Fruit fly (Drosophila melanogaster) whole organism, embryonic: ENCODE results near the gene grsm.

Source experiments
- B-H2 ChIP-seq: fragments of 200-800 bp; sonication (Bioruptor generic); optimal IDR thresholded peaks from 2 replicates; lab custom pipeline; 2018; ENCODE audit warnings: missing biosample characterization, mild to moderate bottlenecking, missing genetic modification characterization
- BtbVII ChIP-seq: fragments of 200-800 bp; sonication (Bioruptor generic); optimal IDR thresholded peaks from 3 replicates; lab custom pipeline; 2017; ENCODE audit warnings: missing biosample characterization, mild to moderate bottlenecking, missing genetic modification characterization
- CG10959 ChIP-seq: fragments of 200-800 bp; sonication (Bioruptor generic); IDR thresholded peaks from 2 replicates; pipeline ENCODE4 v1.3.6; 2022; ENCODE audit warnings: missing biosample characterization, missing genetic modification characterization
- CG11723 ChIP-seq: fragments of 200-800 bp; sonication (Bioruptor generic); optimal IDR thresholded peaks from 2 replicates; lab custom pipeline; 2017; ENCODE audit warnings: missing biosample characterization, mild to moderate bottlenecking, missing genetic modification characterization
- CG12299 ChIP-seq: fragments of 200-800 bp; sonication (Bioruptor generic); optimal IDR thresholded peaks from 2 replicates; lab custom pipeline; 2018; ENCODE audit warnings: missing biosample characterization, mild to moderate bottlenecking, missing genetic modification characterization
- CG1233 ChIP-seq: fragments of 200-800 bp; sonication (Bioruptor generic); optimal IDR thresholded peaks from 4 replicates; lab custom pipeline; 2018; ENCODE audit warnings: missing biosample characterization, mild to moderate bottlenecking, missing genetic modification characterization
- CG13296 ChIP-seq: fragments of 200-800 bp; sonication (Bioruptor generic); optimal IDR thresholded peaks from 3 replicates; lab custom pipeline; 2018; ENCODE audit warnings: missing biosample characterization, mild to moderate bottlenecking, missing genetic modification characterization
- CG14860 ChIP-seq: fragments of 200-800 bp; sonication (Bioruptor generic); IDR thresholded peaks from 3 replicates; pipeline ENCODE4 v1.3.6; 2022; ENCODE audit warnings: missing biosample characterization, missing genetic modification characterization; ENCODE audit not compliant: partially characterized antibody
- CG17829 ChIP-seq: fragments of 200-800 bp; optimal IDR thresholded peaks from 2 replicates; lab custom pipeline; 2019; ENCODE audit warnings: missing biosample characterization, mild to moderate bottlenecking, missing genetic modification characterization, moderate library complexity
- CG32772 ChIP-seq: fragments of 200-800 bp; sonication (Bioruptor generic); IDR thresholded peaks from 2 replicates; pipeline ENCODE4 v1.3.6; 2022; ENCODE audit warnings: missing biosample characterization, missing genetic modification characterization
- CG3281 ChIP-seq: fragments of 200-800 bp; sonication (Bioruptor generic); optimal IDR thresholded peaks from 3 replicates; lab custom pipeline; 2017; ENCODE audit warnings: missing biosample characterization, mild to moderate bottlenecking, missing genetic modification characterization
- CG34224 ChIP-seq: fragments of 200-800 bp; sonication (Bioruptor generic); IDR thresholded peaks from 3 replicates; pipeline ENCODE4 v1.3.6; 2022; ENCODE audit warnings: missing biosample characterization, missing genetic modification characterization; ENCODE audit not compliant: partially characterized antibody
- CG4854 ChIP-seq: fragments of 200-800 bp; sonication (Bioruptor generic); optimal IDR thresholded peaks from 2 replicates; lab custom pipeline; 2016; ENCODE audit warnings: missing biosample characterization, missing genetic modification characterization, inconsistent platforms
- CG7271 ChIP-seq: fragments of 200-800 bp; sonication (Bioruptor generic); optimal IDR thresholded peaks from 2 replicates; lab custom pipeline; 2018; ENCODE audit warnings: missing biosample characterization, mild to moderate bottlenecking, missing genetic modification characterization, moderate library complexity
- CG7372 ChIP-seq: fragments of 200-800 bp; sonication (Bioruptor generic); IDR thresholded peaks from 2 replicates; pipeline ENCODE4 v1.3.6; 2022; ENCODE audit warnings: missing biosample characterization, missing genetic modification characterization
- CG8478 ChIP-seq: fragments of >200 bp; optimal IDR thresholded peaks from 2 replicates; lab custom pipeline; 2018
- CTCF ChIP-seq: fragments of 200-800 bp; sonication (Bioruptor generic); optimal IDR thresholded peaks from 2 replicates; lab custom pipeline; 2017; ENCODE audit warnings: missing biosample characterization, mild to moderate bottlenecking, missing genetic modification characterization, moderate library complexity
- Camta ChIP-seq: fragments of 200-800 bp; sonication (Bioruptor generic); optimal IDR thresholded peaks from 2 replicates; lab custom pipeline; 2016; ENCODE audit warnings: missing biosample characterization, missing genetic modification characterization
- Dfd ChIP-seq, 2 experiments: fragments of >200 bp; optimal IDR thresholded peaks; 2 replicates each; lab custom pipeline; 2017; ENCODE audit warnings: missing biosample characterization in 2 of 2, missing genetic modification characterization in 2 of 2
- Eip74EF ChIP-seq, 2 experiments: fragments of 200-800 bp in 1 of 2; fragments of >200 bp in 1 of 2; sonication (Bioruptor generic) in 1 of 2; optimal IDR thresholded peaks; 2 replicates each; lab custom pipeline; 2017 to 2019; ENCODE audit warnings: missing biosample characterization in 2 of 2, missing genetic modification characterization in 2 of 2, mild to moderate bottlenecking in 1 of 2, moderate library complexity in 1 of 2
- H15 ChIP-seq: fragments of 200-800 bp; sonication (Bioruptor generic); IDR thresholded peaks from 3 replicates; pipeline ENCODE4 v1.3.6; 2022; ENCODE audit warnings: missing biosample characterization, missing genetic modification characterization
- HLHmδ ChIP-seq: fragments of 200-800 bp; sonication (Bioruptor generic); optimal IDR thresholded peaks from 2 replicates; lab custom pipeline; 2018; ENCODE audit warnings: missing biosample characterization, mild to moderate bottlenecking, missing genetic modification characterization, moderate library complexity
- HmgZ ChIP-seq: fragments of 200-800 bp; sonication (Bioruptor generic); optimal IDR thresholded peaks from 2 replicates; lab custom pipeline; 2018; ENCODE audit warnings: missing biosample characterization, mild to moderate bottlenecking, missing genetic modification characterization
- MESR4 ChIP-seq: fragments of 200-800 bp; sonication (Bioruptor generic); optimal IDR thresholded peaks from 2 replicates; lab custom pipeline; 2018; ENCODE audit warnings: missing biosample characterization, mild to moderate bottlenecking, missing genetic modification characterization, moderate library complexity
- Mad ChIP-seq: fragments of 200-800 bp; sonication (Bioruptor generic); optimal IDR thresholded peaks from 2 replicates; lab custom pipeline; 2016; ENCODE audit warnings: missing biosample characterization, missing genetic modification characterization
- NFAT ChIP-seq: fragments of 200-800 bp; sonication (Bioruptor generic); IDR thresholded peaks from 2 replicates; pipeline ENCODE4 v1.3.6; 2022; ENCODE audit warnings: missing biosample characterization, missing genetic modification characterization
- Pdp1 ChIP-seq, 2 experiments: fragments of 200-800 bp; sonication (Bioruptor generic); optimal IDR thresholded peaks; 3 replicates each; lab custom pipeline; 2016; ENCODE audit warnings: missing biosample characterization in 2 of 2, missing genetic modification characterization in 2 of 2, mild to moderate bottlenecking in 1 of 2, moderate library complexity in 1 of 2
- Sry-β ChIP-seq: fragments of 200-800 bp; sonication (Bioruptor generic); optimal IDR thresholded peaks from 2 replicates; lab custom pipeline; 2018; ENCODE audit warnings: missing biosample characterization, mild to moderate bottlenecking, missing genetic modification characterization, moderate library complexity
- Ssrp ChIP-seq: fragments of 200-800 bp; sonication (Bioruptor generic); optimal IDR thresholded peaks from 2 replicates; lab custom pipeline; 2018; ENCODE audit warnings: missing biosample characterization, mild to moderate bottlenecking, missing genetic modification characterization, moderate library complexity
- chn ChIP-seq: fragments of 200-800 bp; sonication (Bioruptor generic); optimal IDR thresholded peaks from 2 replicates; lab custom pipeline; 2016; ENCODE audit warnings: missing biosample characterization, missing genetic modification characterization
- ci ChIP-seq: fragments of 200-800 bp; sonication (Bioruptor generic); IDR thresholded peaks from 3 replicates; pipeline ENCODE4 v1.3.6; 2022; ENCODE audit warnings: missing biosample characterization, missing genetic modification characterization
- corto ChIP-seq: fragments of 200-800 bp; sonication (Bioruptor generic); optimal IDR thresholded peaks from 2 replicates; lab custom pipeline; 2016; ENCODE audit warnings: missing biosample characterization, mild to moderate bottlenecking, missing genetic modification characterization, moderate library complexity
- croc ChIP-seq: fragments of 200-800 bp; sonication (Bioruptor generic); conservative IDR thresholded peaks from 3 replicates; pipeline ENCODE4 v1.3.6; 2022; ENCODE audit warnings: missing biosample characterization, missing genetic modification characterization
- dmrt11E ChIP-seq: fragments of 200-800 bp; sonication (Bioruptor generic); optimal IDR thresholded peaks from 3 replicates; lab custom pipeline; 2018; ENCODE audit warnings: missing biosample characterization, mild to moderate bottlenecking, missing genetic modification characterization, moderate library complexity
- dpn ChIP-seq, 2 experiments: fragments of 200-800 bp; sonication (Bioruptor generic); optimal IDR thresholded peaks; 3 replicates each; lab custom pipeline; 2016; ENCODE audit warnings: missing biosample characterization in 2 of 2, missing genetic modification characterization in 2 of 2
- ems ChIP-seq: fragments of 200-800 bp; sonication (Bioruptor generic); optimal IDR thresholded peaks from 3 replicates; lab custom pipeline; 2016; ENCODE audit warnings: missing biosample characterization, missing genetic modification characterization
- fd64A ChIP-seq: fragments of 200-800 bp; sonication (Bioruptor generic); optimal IDR thresholded peaks from 3 replicates; lab custom pipeline; 2018; ENCODE audit warnings: missing biosample characterization, mild to moderate bottlenecking, missing genetic modification characterization
- knrl ChIP-seq: fragments of 200-800 bp; sonication (Bioruptor generic); IDR thresholded peaks from 3 replicates; pipeline ENCODE4 v1.3.6; 2022; ENCODE audit warnings: missing biosample characterization, missing genetic modification characterization; ENCODE audit not compliant: partially characterized antibody
- nmo ChIP-seq: fragments of 200-800 bp; sonication (Bioruptor generic); optimal IDR thresholded peaks from 2 replicates; lab custom pipeline; 2018; ENCODE audit warnings: missing biosample characterization, mild to moderate bottlenecking, missing genetic modification characterization, moderate library complexity
- phol ChIP-seq: fragments of 200-800 bp; sonication (Bioruptor generic); optimal IDR thresholded peaks from 3 replicates; lab custom pipeline; 2018; ENCODE audit warnings: missing biosample characterization, mild to moderate bottlenecking, missing genetic modification characterization, moderate library complexity
- pita ChIP-seq: fragments of 200-800 bp; sonication (Bioruptor generic); optimal IDR thresholded peaks from 2 replicates; lab custom pipeline; 2017; ENCODE audit warnings: missing biosample characterization, mild to moderate bottlenecking, missing genetic modification characterization
- sd ChIP-seq: fragments of 200-800 bp; sonication (Bioruptor generic); optimal IDR thresholded peaks from 3 replicates; lab custom pipeline; 2018; ENCODE audit warnings: missing biosample characterization, mild to moderate bottlenecking, missing genetic modification characterization, moderate library complexity
- sisA ChIP-seq: fragments of 200-800 bp; sonication (Bioruptor generic); IDR thresholded peaks from 2 replicates; pipeline ENCODE4 v1.3.6; 2022; ENCODE audit warnings: missing biosample characterization, missing genetic modification characterization
- slp2 ChIP-seq: fragments of 200-800 bp; sonication (Bioruptor generic); optimal IDR thresholded peaks from 2 replicates; lab custom pipeline; 2016; ENCODE audit warnings: missing biosample characterization, missing genetic modification characterization
- so ChIP-seq: fragments of 200-800 bp; sonication (Bioruptor generic); IDR thresholded peaks from 3 replicates; pipeline ENCODE4 v1.3.6; 2022; ENCODE audit warnings: missing biosample characterization, missing genetic modification characterization
- sqz ChIP-seq: fragments of 200-800 bp; sonication (Bioruptor generic); optimal IDR thresholded peaks from 3 replicates; lab custom pipeline; 2018; ENCODE audit warnings: missing biosample characterization, mild to moderate bottlenecking, missing genetic modification characterization
- tll ChIP-seq, 2 experiments: fragments of 200-800 bp in 1 of 2; fragments of >200 bp in 1 of 2; sonication (Bioruptor generic) in 1 of 2; optimal IDR thresholded peaks; 2 replicates each; lab custom pipeline; 2017 to 2019; ENCODE audit warnings: missing biosample characterization in 2 of 2, missing genetic modification characterization in 2 of 2, mild to moderate bottlenecking in 1 of 2, moderate library complexity in 1 of 2
- wor ChIP-seq: fragments of 200-800 bp; sonication (Bioruptor generic); IDR thresholded peaks from 2 replicates; pipeline ENCODE4 v1.3.6; 2022; ENCODE audit warnings: missing biosample characterization, missing genetic modification characterization

grsm gene

DNA sequence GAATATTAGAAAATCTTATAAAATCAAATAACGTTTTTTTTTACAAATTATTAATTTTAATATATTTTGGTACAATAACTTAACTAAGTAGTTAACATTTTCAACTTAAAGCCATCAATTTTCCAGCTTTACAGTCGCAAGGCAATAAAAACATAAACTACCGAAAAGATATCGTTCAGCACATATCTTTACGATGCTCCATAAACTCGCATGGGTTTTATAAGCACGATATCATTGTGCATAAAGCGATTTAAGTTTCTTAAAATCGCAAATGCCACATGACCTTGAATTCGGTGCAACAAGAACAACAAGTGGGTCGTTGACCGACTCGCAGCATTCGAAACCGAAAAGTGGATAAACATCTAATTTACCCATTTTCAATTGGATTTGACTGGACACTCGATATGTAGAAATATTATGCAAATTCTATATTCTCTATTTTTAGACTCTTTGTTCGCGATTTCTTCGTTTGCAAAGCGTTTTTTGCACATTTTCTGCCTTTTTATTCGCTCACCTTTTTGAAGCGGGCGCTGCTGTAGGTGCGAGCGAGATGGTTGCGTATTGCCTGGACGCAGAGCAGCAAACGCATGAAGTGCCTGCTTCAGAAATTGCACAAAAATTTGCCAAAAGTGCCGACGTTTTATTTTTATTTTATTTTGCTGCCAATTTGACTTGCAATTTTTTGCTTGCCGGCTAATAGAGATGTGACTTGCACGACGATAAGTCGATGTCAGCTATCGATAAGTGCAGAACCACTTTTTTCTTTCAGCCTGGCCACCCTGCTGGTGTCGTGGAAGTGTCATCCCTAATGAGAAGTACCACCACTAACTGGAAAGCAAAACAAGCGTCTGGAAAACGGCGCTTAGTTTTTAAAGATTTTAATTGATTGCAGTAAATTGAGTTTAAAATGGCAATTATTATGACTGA, 6.3 kb downstream of the grsm start, which contains the start of gene Spc25 (continued):
- TF ChIP-seq so (no peak), Camta (GFP tag; lab: Kevin White, UChicago) (peak; percentile 42), NFAT (peak; percentile 68), knrl (peak; percentile 95), MESR4 (GFP tag; lab: Kevin White, UChicago) (peak; percentile 36), sd (no peak), CG34224 (peak; percentile 93), Ssrp (no peak), chn (GFP tag; lab: Kevin White, UChicago) (peak; percentile 75), CG3281 (GFP tag; lab: Kevin White, UChicago) (peak; percentile 9), CG13296 (GFP tag; lab: Kevin White, UChicago) (peak; percentile 18), corto (GFP tag; lab: Kevin White, UChicago) (no peak), H15 (GFP tag; lab: Robert Waterston, UW) (peak; percentile 63; the same call in 1 of the 3 replicates), CG1233 (GFP tag; lab: Kevin White, UChicago) (no peak), CG8478 (lab: Kevin White, UChicago) (no peak), sisA (GFP tag; lab: Robert Waterston, UW) (no peak; the same call in 1 of the 2 replicates), fd64A (no peak), Pdp1 (GFP tag; optimal IDR thresholded peaks at IDR 0.05; lab: Kevin White, UChicago) (peak in 1 of 2 experiments; percentile 71), tll (GFP tag; optimal IDR thresholded peaks at IDR 0.05; lab: Kevin White, UChicago) (peak in 1 of 2 experiments; percentile 40), Mad (GFP tag; lab: Kevin White, UChicago) (peak; percentile 46), phol (peak; percentile 42), slp2 (GFP tag; lab: Kevin White, UChicago) (peak; percentile 50), CG4854 (no peak), Eip74EF (GFP tag; optimal IDR thresholded peaks at IDR 0.05; lab: Kevin White, UChicago) (no peak), CG12299 (no peak), dpn (GFP tag; optimal IDR thresholded peaks at IDR 0.05; lab: Kevin White, UChicago) (peak; percentile 67 to 68), dmrt11E (tag; lab: Kevin White, UChicago) (peak; percentile 12), croc (GFP tag; lab: Robert Waterston, UW) (no peak), Dfd (GFP tag; optimal IDR thresholded peaks at IDR 0.05; lab: Kevin White, UChicago) (no peak), BtbVII (GFP tag; lab: Kevin White, UChicago) (peak; percentile 20), ci (GFP tag; lab: Robert Waterston, UW) (peak; percentile 27; the same call in 1 of the 3 replicates), Sry-β (GFP tag; lab: Kevin White, UChicago) (no peak), HmgZ (tag; lab: Kevin White, UChicago) (peak; percentile 61), B-H2 (no peak), ems (GFP tag; lab: Kevin White, UChicago) (peak; percentile 15), CG11723 (GFP tag; lab: Kevin White, UChicago) (no peak), sqz (GFP tag; lab: Kevin White, UChicago) (peak; percentile 38), CG32772 (GFP tag; lab: Robert Waterston, UW) (peak; percentile 73), CG7372 (GFP tag; lab: Robert Waterston, UW) (no peak), CTCF (GFP tag; lab: Kevin White, UChicago) (no peak), HLHmδ (GFP tag; lab: Kevin White, UChicago) (no peak), nmo (GFP tag; lab: Kevin White, UChicago) (peak; percentile 54), CG14860 (GFP tag; lab: Robert Waterston, UW) (peak; percentile 88), pita (no peak), CG17829 (tag; lab: Kevin White, UChicago) (peak; percentile 35), wor (no peak), CG10959 (GFP tag; lab: Robert Waterston, UW) (no peak), CG7271 (tag; lab: Kevin White, UChicago) (no peak)
